Worm (Caenorhabditis elegans) whole organism, L1 larva: ENCODE data around the gene cyp-13A1.

Experiments used
- mep-1 ChIP-seq: fragments of 150-350 bp; optimal IDR thresholded peaks from 2 replicates; lab custom pipeline; 2014; ENCODE audit warnings: missing biosample characterization, missing genetic modification characterization
- skn-1 ChIP-seq: fragments of 150-350 bp; optimal IDR thresholded peaks from 2 replicates; lab custom pipeline; 2014; ENCODE audit warnings: missing biosample characterization, missing genetic modification characterization
- ztf-4 ChIP-seq: fragments of 150-350 bp; optimal IDR thresholded peaks from 2 replicates; lab custom pipeline; 2014; ENCODE audit warnings: missing biosample characterization, missing genetic modification characterization

DNA sequence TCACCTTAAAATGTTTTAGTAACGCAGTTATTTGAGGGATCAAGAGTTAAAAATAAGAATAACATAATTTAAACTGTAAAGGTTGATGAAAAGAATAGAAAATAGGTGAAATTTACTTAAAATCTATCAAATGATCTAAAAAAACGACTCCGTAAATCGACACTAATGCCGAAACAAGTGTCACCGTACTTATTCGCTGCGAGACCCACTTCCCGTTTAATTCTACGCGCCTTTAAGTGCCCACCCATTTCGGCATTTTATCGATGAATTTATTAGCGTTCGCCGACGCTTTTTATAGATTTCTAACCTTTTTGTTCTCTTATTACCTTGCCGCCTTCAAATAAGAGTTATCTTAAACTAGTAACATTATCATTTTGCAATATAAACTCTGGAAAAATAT is 35.7 kb downstream of the cyp-13A1 start, which contains the start of the genes Y53C12B.1 and nos-3:
- no peak for TF ChIP-seq ztf-4 (tag; lab: Kevin White, UChicago)
- peak; percentile 82 for TF ChIP-seq skn-1 (tag; lab: Kevin White, UChicago)
- TF ChIP-seq mep-1 (tag; lab: Kevin White, UChicago): peak; percentile 61
